Fruit fly (Drosophila melanogaster) whole organism, embryonic: ENCODE measurements around the gene gNacalpha.
A peak's percentile ranks its signal among the peaks of the same experiment; 100 is the strongest.

Experiments
- B-H1 ChIP-seq: fragments of 200-800 bp; sonication (Bioruptor generic); IDR thresholded peaks from 3 replicates; pipeline ENCODE4 v1.3.6; 2022; ENCODE audit warnings: missing biosample characterization, missing genetic modification characterization
- C15 ChIP-seq: fragments of 200-800 bp; sonication (Bioruptor generic); IDR thresholded peaks from 3 replicates; pipeline ENCODE4 v1.3.6; 2022; ENCODE audit warnings: missing biosample characterization, missing genetic modification characterization
- CG11247 ChIP-seq: fragments of 200-800 bp; sonication (Bioruptor generic); IDR thresholded peaks from 2 replicates; pipeline ENCODE4 v1.3.6; 2022; ENCODE audit warnings: missing biosample characterization, missing genetic modification characterization
- CG11456 ChIP-seq: fragments of 200-800 bp; sonication (Bioruptor generic); IDR thresholded peaks from 3 replicates; pipeline ENCODE4 v1.3.6; 2022; ENCODE audit warnings: missing biosample characterization, missing genetic modification characterization
- CG11504 ChIP-seq: fragments of 200-800 bp; sonication (Bioruptor generic); optimal IDR thresholded peaks from 3 replicates; lab custom pipeline; 2019; ENCODE audit warnings: missing biosample characterization, mild to moderate bottlenecking, missing genetic modification characterization, moderate library complexity
- CG13287 ChIP-seq: fragments of 200-800 bp; sonication (Bioruptor generic); IDR thresholded peaks from 2 replicates; pipeline ENCODE4 v1.3.6; 2022; ENCODE audit warnings: missing biosample characterization, missing genetic modification characterization; ENCODE audit not compliant: partially characterized antibody
- CG14441 ChIP-seq: fragments of 200-800 bp; sonication (Bioruptor generic); IDR thresholded peaks from 2 replicates; pipeline ENCODE4 v1.3.6; 2022; ENCODE audit warnings: missing biosample characterization, missing genetic modification characterization
- CG1529 ChIP-seq: fragments of 200-800 bp; sonication (Bioruptor generic); optimal IDR thresholded peaks from 3 replicates; lab custom pipeline; 2018; ENCODE audit warnings: missing biosample characterization, missing genetic modification characterization
- CG1602 ChIP-seq: fragments of 200-800 bp; sonication (Bioruptor generic); optimal IDR thresholded peaks from 3 replicates; lab custom pipeline; 2016; ENCODE audit warnings: missing biosample characterization, missing genetic modification characterization
- CG17802 ChIP-seq: fragments of 200-800 bp; sonication (Bioruptor generic); optimal IDR thresholded peaks from 2 replicates; lab custom pipeline; 2018; ENCODE audit warnings: missing biosample characterization, mild to moderate bottlenecking, missing genetic modification characterization, moderate library complexity
- CG2678 ChIP-seq: fragments of 200-800 bp; sonication (Bioruptor generic); optimal IDR thresholded peaks from 3 replicates; lab custom pipeline; 2019; ENCODE audit warnings: missing biosample characterization, mild to moderate bottlenecking, missing genetic modification characterization, moderate library complexity
- CG34224 ChIP-seq: fragments of 200-800 bp; sonication (Bioruptor generic); IDR thresholded peaks from 3 replicates; pipeline ENCODE4 v1.3.6; 2022; ENCODE audit warnings: missing biosample characterization, missing genetic modification characterization; ENCODE audit not compliant: partially characterized antibody
- CG4404 ChIP-seq: fragments of 200-800 bp; sonication (Bioruptor generic); IDR thresholded peaks from 2 replicates; pipeline ENCODE4 v1.3.6; 2022; ENCODE audit warnings: missing biosample characterization, missing genetic modification characterization
- CG4854 ChIP-seq: fragments of 200-800 bp; sonication (Bioruptor generic); optimal IDR thresholded peaks from 2 replicates; lab custom pipeline; 2016; ENCODE audit warnings: missing biosample characterization, missing genetic modification characterization, inconsistent platforms
- CG5245 ChIP-seq: fragments of 200-800 bp; sonication (Bioruptor generic); optimal IDR thresholded peaks from 3 replicates; lab custom pipeline; 2016; ENCODE audit warnings: missing biosample characterization, missing genetic modification characterization
- CG5953 ChIP-seq: fragments of 200-800 bp; sonication (Bioruptor generic); IDR thresholded peaks from 2 replicates; pipeline ENCODE4 v1.3.6; 2022; ENCODE audit warnings: missing biosample characterization, missing genetic modification characterization
- CG6683 ChIP-seq: fragments of 200-800 bp; sonication (Bioruptor generic); optimal IDR thresholded peaks from 2 replicates; lab custom pipeline; 2017; ENCODE audit warnings: missing biosample characterization, mild to moderate bottlenecking, missing genetic modification characterization, missing genetic modification reagents
- CG6791 ChIP-seq: fragments of 200-800 bp; sonication (Bioruptor generic); IDR thresholded peaks from 3 replicates; pipeline ENCODE4 v1.3.6; 2022; ENCODE audit warnings: missing biosample characterization, missing genetic modification characterization; ENCODE audit not compliant: partially characterized antibody
- CG7745 ChIP-seq: fragments of 200-800 bp; sonication (Bioruptor generic); optimal IDR thresholded peaks from 2 replicates; lab custom pipeline; 2018; ENCODE audit warnings: missing biosample characterization, mild to moderate bottlenecking, missing genetic modification characterization, moderate library complexity
- CG9609 ChIP-seq: fragments of 200-800 bp; sonication (Bioruptor generic); optimal IDR thresholded peaks from 3 replicates; lab custom pipeline; 2016; ENCODE audit warnings: missing biosample characterization, missing genetic modification characterization
- D19B ChIP-seq: fragments of 200-800 bp; sonication (Bioruptor generic); optimal IDR thresholded peaks from 2 replicates; lab custom pipeline; 2017; ENCODE audit warnings: missing biosample characterization, mild to moderate bottlenecking, missing genetic modification characterization
- Drgx ChIP-seq: fragments of 200-800 bp; sonication (Bioruptor generic); IDR thresholded peaks from 2 replicates; pipeline ENCODE4 v1.3.6; 2022; ENCODE audit warnings: missing biosample characterization, missing genetic modification characterization
- ERR ChIP-seq: fragments of 200-800 bp; sonication (Bioruptor generic); optimal IDR thresholded peaks from 2 replicates; lab custom pipeline; 2016; ENCODE audit warnings: missing biosample characterization, missing genetic modification characterization
- H2.0 ChIP-seq: fragments of 200-800 bp; sonication (Bioruptor generic); IDR thresholded peaks from 2 replicates; pipeline ENCODE4 v1.3.6; 2022; ENCODE audit warnings: missing biosample characterization, missing genetic modification characterization
- HHEX ChIP-seq: fragments of 200-800 bp; sonication (Bioruptor generic); optimal IDR thresholded peaks from 3 replicates; lab custom pipeline; 2017; ENCODE audit warnings: missing biosample characterization, mild to moderate bottlenecking, missing genetic modification characterization, missing genetic modification reagents
- Kr ChIP-seq: fragments of 200-800 bp; sonication (Bioruptor generic); optimal IDR thresholded peaks from 2 replicates; lab custom pipeline; 2017; ENCODE audit warnings: missing biosample characterization, mild to moderate bottlenecking, missing genetic modification characterization
- Lhr ChIP-seq: fragments of 200-800 bp; sonication (Bioruptor generic); optimal IDR thresholded peaks from 3 replicates; lab custom pipeline; 2017; ENCODE audit warnings: mild to moderate bottlenecking, missing biosample characterization, missing genetic modification reagents, missing genetic modification characterization
- NfI ChIP-seq: fragments of 200-800 bp; sonication (Bioruptor generic); optimal IDR thresholded peaks from 3 replicates; lab custom pipeline; 2018; ENCODE audit warnings: missing biosample characterization, mild to moderate bottlenecking, missing genetic modification characterization, moderate library complexity
- Oaz ChIP-seq: fragments of 200-800 bp; sonication (Bioruptor generic); IDR thresholded peaks from 2 replicates; pipeline ENCODE4 v1.3.6; 2022; ENCODE audit warnings: missing biosample characterization, missing genetic modification characterization
- Ravus ChIP-seq: fragments of 200-800 bp; sonication (Bioruptor generic); IDR thresholded peaks from 2 replicates; pipeline ENCODE4 v1.3.6; 2022; ENCODE audit warnings: missing biosample characterization, missing genetic modification characterization
- Rx ChIP-seq: fragments of 200-800 bp; sonication (Bioruptor generic); IDR thresholded peaks from 2 replicates; pipeline ENCODE4 v1.3.6; 2022; ENCODE audit warnings: missing biosample characterization, missing genetic modification characterization
- Spps ChIP-seq: fragments of 200-800 bp; sonication (Bioruptor generic); optimal IDR thresholded peaks from 2 replicates; lab custom pipeline; 2018; ENCODE audit warnings: missing biosample characterization, mild to moderate bottlenecking, missing genetic modification characterization
- az2 ChIP-seq: fragments of 200-800 bp; sonication (Bioruptor generic); optimal IDR thresholded peaks from 3 replicates; lab custom pipeline; 2016; ENCODE audit warnings: missing biosample characterization, missing genetic modification characterization
- corto ChIP-seq: fragments of 200-800 bp; sonication (Bioruptor generic); optimal IDR thresholded peaks from 2 replicates; lab custom pipeline; 2016; ENCODE audit warnings: missing biosample characterization, mild to moderate bottlenecking, missing genetic modification characterization, moderate library complexity
- esg ChIP-seq: fragments of 200-800 bp; sonication (Bioruptor generic); conservative IDR thresholded peaks from 2 replicates; pipeline ENCODE4 v1.3.6; 2022; ENCODE audit warnings: missing biosample characterization, missing genetic modification characterization
- gce ChIP-seq: fragments of 200-800 bp; sonication (Bioruptor generic); IDR thresholded peaks from 3 replicates; pipeline ENCODE4 v1.3.6; 2022; ENCODE audit warnings: missing biosample characterization, missing genetic modification characterization
- gcm2 ChIP-seq: fragments of 200-800 bp; sonication (Bioruptor generic); optimal IDR thresholded peaks from 2 replicates; lab custom pipeline; 2016; ENCODE audit warnings: missing biosample characterization, missing genetic modification characterization
- gsb-n ChIP-seq: fragments of 200-800 bp; sonication (Bioruptor generic); optimal IDR thresholded peaks from 3 replicates; lab custom pipeline; 2018; ENCODE audit warnings: missing biosample characterization, mild to moderate bottlenecking, missing genetic modification characterization
- her ChIP-seq: fragments of 200-800 bp; sonication (Bioruptor generic); optimal IDR thresholded peaks from 2 replicates; lab custom pipeline; 2016; ENCODE audit warnings: missing biosample characterization, missing genetic modification characterization
- inv ChIP-seq: fragments of 200-800 bp; sonication (Bioruptor generic); IDR thresholded peaks from 2 replicates; pipeline ENCODE4 v1.3.6; 2022; ENCODE audit warnings: missing biosample characterization, missing genetic modification characterization; ENCODE audit not compliant: partially characterized antibody
- kni ChIP-seq: fragments of 200-800 bp; sonication (Bioruptor generic); optimal IDR thresholded peaks from 3 replicates; lab custom pipeline; 2017; ENCODE audit warnings: mild to moderate bottlenecking, missing biosample characterization, missing genetic modification reagents, missing genetic modification characterization
- lov ChIP-seq, 2 experiments: fragments of 200-800 bp in 1 of 2; fragments of >200 bp in 1 of 2; sonication (Bioruptor generic) in 1 of 2; IDR thresholded peaks in 1 of 2; optimal IDR thresholded peaks in 1 of 2; 2 replicates in 1 of 2; 3 replicates in 1 of 2; pipeline versions ENCODE4 v1.3.6 to Lab custom; 2017 to 2022; ENCODE audit warnings: missing biosample characterization in 1 of 2, missing genetic modification characterization in 1 of 2
- mirr ChIP-seq: fragments of 200-800 bp; sonication (Bioruptor generic); optimal IDR thresholded peaks from 3 replicates; lab custom pipeline; 2018; ENCODE audit warnings: missing biosample characterization, mild to moderate bottlenecking, missing genetic modification characterization
- pita ChIP-seq: fragments of 200-800 bp; sonication (Bioruptor generic); optimal IDR thresholded peaks from 2 replicates; lab custom pipeline; 2017; ENCODE audit warnings: missing biosample characterization, mild to moderate bottlenecking, missing genetic modification characterization
- schlank ChIP-seq: fragments of 200-800 bp; sonication (Bioruptor generic); optimal IDR thresholded peaks from 2 replicates; lab custom pipeline; 2018; ENCODE audit warnings: missing biosample characterization, mild to moderate bottlenecking, missing genetic modification characterization
- sisA ChIP-seq: fragments of 200-800 bp; sonication (Bioruptor generic); IDR thresholded peaks from 2 replicates; pipeline ENCODE4 v1.3.6; 2022; ENCODE audit warnings: missing biosample characterization, missing genetic modification characterization
- sna ChIP-seq: fragments of 200-800 bp; sonication (Bioruptor generic); IDR thresholded peaks from 2 replicates; pipeline ENCODE4 v1.3.6; 2022; ENCODE audit warnings: missing biosample characterization, missing genetic modification characterization; ENCODE audit not compliant: partially characterized antibody
- tin ChIP-seq: fragments of 200-800 bp; sonication (Bioruptor generic); optimal IDR thresholded peaks from 3 replicates; lab custom pipeline; 2016; ENCODE audit warnings: missing biosample characterization, missing genetic modification characterization
- ttk ChIP-seq: fragments of 200-800 bp; sonication (Bioruptor generic); IDR thresholded peaks from 2 replicates; pipeline ENCODE4 v2.1.2; 2022; ENCODE audit warnings: missing biosample characterization, missing genetic modification characterization
- unpg ChIP-seq: fragments of 200-800 bp; sonication (Bioruptor generic); optimal IDR thresholded peaks from 3 replicates; lab custom pipeline; 2018; ENCODE audit warnings: missing biosample characterization, mild to moderate bottlenecking, missing genetic modification characterization, moderate library complexity

The gNacalpha gene

DNA sequence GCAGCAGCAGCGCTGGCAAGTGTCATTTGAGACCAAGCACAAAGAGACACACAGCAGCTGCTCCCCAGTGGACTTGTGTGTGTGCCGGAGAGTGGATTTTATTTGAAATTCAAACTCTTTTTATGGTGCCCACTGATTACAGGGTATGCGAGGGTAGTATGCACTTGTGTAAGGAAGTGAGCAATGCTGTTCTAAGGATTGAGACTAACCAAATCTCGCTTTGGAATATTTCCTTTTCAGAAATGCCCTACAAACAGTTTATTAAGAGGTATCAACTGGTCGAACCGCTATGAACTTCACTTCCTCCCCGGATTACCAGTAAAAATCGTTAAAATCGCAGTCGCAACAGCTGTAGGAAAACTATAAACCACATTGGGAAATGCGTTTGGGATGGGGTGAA, 38.7 kb downstream of the gNacalpha start (continued):
- peak; percentile 96 for TF ChIP-seq D19B
- TF ChIP-seq CG14441 = peak; percentile 93
- peak; percentile 41 for TF ChIP-seq schlank (tag; lab: Kevin White, UChicago)
- TF ChIP-seq lov (optimal IDR thresholded peaks at IDR 0.05; lab: Kevin White, UChicago) = no peak
- peak; percentile 96 for TF ChIP-seq lov (GFP tag; IDR thresholded peaks at IDR 0.05; lab: Robert Waterston, UW)
- peak; percentile 70 for TF ChIP-seq kni (GFP tag; lab: Kevin White, UChicago)
- peak; percentile 76 for TF ChIP-seq Spps (tag; lab: Kevin White, UChicago)
- peak; percentile 94 for TF ChIP-seq CG5953 (GFP tag; lab: Robert Waterston, UW)
- TF ChIP-seq CG7745 (tag; lab: Kevin White, UChicago) = peak; percentile 23
- TF ChIP-seq CG9609 (GFP tag; lab: Kevin White, UChicago) = peak; percentile 96
- peak; percentile 80 for TF ChIP-seq CG4854
- peak; percentile 89 for TF ChIP-seq gsb-n
- peak; percentile 97 for TF ChIP-seq sisA
- peak; percentile 92 for TF ChIP-seq CG11504 (tag; lab: Kevin White, UChicago)
- TF ChIP-seq CG4404 (GFP tag; lab: Robert Waterston, UW) = peak; percentile 92
- peak; percentile 79 for TF ChIP-seq CG17802
- peak; percentile 90 for TF ChIP-seq her (GFP tag; lab: Kevin White, UChicago)
- TF ChIP-seq CG13287 (GFP tag; lab: Robert Waterston, UW) = no peak
- peak; percentile 94 for TF ChIP-seq Rx (GFP tag; lab: Robert Waterston, UW)
- no peak for TF ChIP-seq sna (GFP tag; lab: Robert Waterston, UW)
- peak; percentile 75 for TF ChIP-seq ERR (GFP tag; lab: Kevin White, UChicago)
- peak; percentile 90 for TF ChIP-seq CG11247 (GFP tag; lab: Robert Waterston, UW)
- TF ChIP-seq Lhr (GFP tag; lab: Kevin White, UChicago) = peak; percentile 77
- peak; percentile 95 for TF ChIP-seq CG5245 (GFP tag; lab: Kevin White, UChicago)
- TF ChIP-seq CG11456 (GFP tag; lab: Robert Waterston, UW) = peak; percentile 92
- TF ChIP-seq gce (GFP tag; lab: Robert Waterston, UW) = peak; percentile 91
- TF ChIP-seq inv = no peak
- TF ChIP-seq esg (GFP tag; lab: Robert Waterston, UW) = peak; percentile 90
- no peak for TF ChIP-seq mirr (GFP tag; lab: Kevin White, UChicago)
- TF ChIP-seq tin (GFP tag; lab: Kevin White, UChicago) = peak; percentile 96
- peak; percentile 79 for TF ChIP-seq Kr (GFP tag; lab: Kevin White, UChicago)
- TF ChIP-seq HHEX (GFP tag; lab: Kevin White, UChicago) = peak; percentile 83
- peak; percentile 65 for TF ChIP-seq gcm2 (GFP tag; lab: Kevin White, UChicago)
- peak; percentile 81 for TF ChIP-seq Oaz (GFP tag; lab: Robert Waterston, UW)
- peak; percentile 96 for TF ChIP-seq CG1602
- no peak for TF ChIP-seq pita (GFP tag; lab: Kevin White, UChicago)
- peak; percentile 14; the same call in 1 of the 3 replicates for TF ChIP-seq C15 (GFP tag; lab: Robert Waterston, UW)
- TF ChIP-seq H2.0 (GFP tag; lab: Robert Waterston, UW) = peak; percentile 95
- peak; percentile 82 for TF ChIP-seq Drgx (GFP tag; lab: Robert Waterston, UW)
- peak; percentile 96 for TF ChIP-seq ttk (GFP tag; lab: Robert Waterston, UW)
- TF ChIP-seq B-H1 = peak; percentile 87
- TF ChIP-seq az2 (GFP tag; lab: Kevin White, UChicago) = peak; percentile 97
- TF ChIP-seq NfI (GFP tag; lab: Kevin White, UChicago) = peak; percentile 85
- peak; percentile 79 for TF ChIP-seq Ravus (GFP tag; lab: Robert Waterston, UW)
- no peak for TF ChIP-seq corto
- TF ChIP-seq unpg = peak; percentile 90
- no peak for TF ChIP-seq CG6683 (GFP tag; lab: Kevin White, UChicago)
- peak; percentile 87 for TF ChIP-seq CG2678
- no peak for TF ChIP-seq CG6791 (GFP tag; lab: Robert Waterston, UW)
- TF ChIP-seq CG34224 (GFP tag; lab: Robert Waterston, UW) = no peak
- peak; percentile 91 for TF ChIP-seq CG1529 (GFP tag; lab: Kevin White, UChicago)
